Worm (Caenorhabditis elegans) whole organism, midembryonic: ENCODE measurements around the gene C52G5.3.

Experiments
- flt-1 ChIP-seq: fragments of 200-800 bp; sonication (Bioruptor generic); IDR thresholded peaks from 2 replicates; pipeline ENCODE4 v1.3.6; 2022; ENCODE audit warnings: missing genetic modification characterization, missing compliant biosample characterization
- ztf-29 ChIP-seq: fragments of 200-800 bp; sonication (Bioruptor generic); IDR thresholded peaks from 2 replicates; pipeline ENCODE4 v1.3.6; 2022; ENCODE audit warnings: missing genetic modification reagents, missing genetic modification characterization, missing compliant biosample characterization

DNA sequence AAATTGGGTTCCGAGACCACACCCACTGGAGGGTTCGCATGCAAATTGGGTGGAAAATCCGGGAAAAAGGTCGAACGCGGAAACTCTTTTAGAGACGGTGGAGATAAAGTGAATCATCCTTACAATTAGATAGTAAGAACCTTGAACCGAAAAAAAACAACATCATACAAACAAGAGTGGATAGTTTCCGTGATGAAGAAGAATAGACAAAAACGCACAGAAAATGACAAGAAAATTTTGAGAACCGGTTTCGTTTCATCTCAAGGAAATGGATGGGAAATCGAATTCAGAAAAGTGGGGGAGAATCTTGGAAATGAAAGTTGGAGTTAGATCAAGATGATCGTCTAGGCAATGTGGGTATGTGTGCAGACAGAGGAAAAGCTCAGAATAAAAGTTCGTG lies 30.6 kb downstream of the C52G5.3 start:
- TF ChIP-seq ztf-29 (GFP tag; lab: Robert Waterston, UW), result no peak
- no peak for TF ChIP-seq flt-1 (GFP tag; lab: Robert Waterston, UW)
